Worm (Caenorhabditis elegans) whole organism, dauer: Measurements from ENCODE around the gene Y54G2A.48.

ENCODE experiments used
- unc-62 ChIP-seq: sonication (generic microtip); optimal IDR thresholded peaks from 2 replicates; lab custom pipeline; 2017; ENCODE audit warnings: missing biosample characterization, missing genetic modification reagents, missing genetic modification characterization

Y54G2A.48 gene

DNA sequence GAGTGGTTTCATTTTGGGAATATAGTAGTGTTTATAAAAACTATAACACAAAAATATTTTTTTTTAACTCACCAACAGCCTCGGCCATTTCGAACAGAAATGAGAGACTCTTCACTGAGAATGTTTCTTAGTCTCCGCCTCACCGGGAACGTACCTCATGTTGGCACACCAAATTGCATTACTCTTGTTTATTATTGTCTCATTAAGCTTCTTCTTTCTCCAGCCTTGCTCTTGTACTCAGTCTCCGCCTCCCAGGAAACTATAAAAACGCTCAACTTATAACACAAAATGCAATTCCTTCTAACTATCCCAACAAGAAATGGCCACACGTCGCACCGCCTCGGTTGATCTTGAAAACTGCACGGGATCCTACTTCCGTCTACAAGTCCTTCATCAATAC lies at the start of gene Y54G2A.48, which contains the start of gene pudl-1:
TSS of gene Y54G2A.48 (minus strand) at position 101 of the 400 bp plus-strand sequence.
TSS of gene pudl-1 (plus strand) at position 320 of the 400 bp plus-strand sequence.
- TF ChIP-seq unc-62, result no peak

DNA sequence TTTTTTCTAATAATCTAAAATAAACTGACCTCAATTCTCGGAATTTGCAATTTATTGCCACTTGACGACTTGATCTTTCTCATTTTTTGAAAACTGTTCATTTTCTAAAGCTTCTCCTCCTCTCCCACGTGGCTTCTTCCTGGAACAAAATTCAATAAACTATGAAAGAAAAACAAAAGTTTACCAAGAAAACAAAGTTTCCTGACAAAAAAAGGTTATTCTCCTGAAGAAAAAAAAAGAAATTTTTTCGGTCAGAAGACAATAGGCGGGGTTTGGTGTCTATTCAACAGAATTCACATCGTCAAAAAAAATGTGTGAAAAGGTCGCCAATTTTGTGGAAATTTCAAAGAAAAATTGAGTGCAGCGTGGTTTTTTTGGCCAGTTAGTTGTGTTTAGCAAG lies 32.3 kb upstream of the Y54G2A.48 start, which contains the start of gene Y54G2A.16:
TSS of gene Y54G2A.16 (minus strand) at position 101 of the 400 bp plus-strand sequence.
- TF ChIP-seq unc-62, result no peak

DNA sequence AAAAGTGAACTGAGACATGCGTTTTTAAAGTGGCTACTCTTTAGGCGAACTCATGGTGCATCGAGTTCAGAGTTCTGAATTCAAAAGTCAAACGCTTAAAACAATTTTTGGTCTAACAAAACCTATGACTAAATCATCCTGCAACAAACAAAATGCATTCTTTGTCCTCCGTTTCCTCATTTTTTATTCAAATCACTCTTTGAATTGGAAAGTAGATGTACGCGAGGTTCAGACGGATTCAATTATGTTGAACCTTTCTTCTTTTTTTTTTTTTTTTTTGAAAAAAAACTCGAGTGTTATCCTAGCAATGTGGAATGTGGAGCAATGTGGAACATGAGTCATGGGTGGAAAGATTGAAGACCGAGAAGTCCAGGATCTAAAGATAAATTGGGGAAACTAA lies 26.2 kb upstream of the Y54G2A.48 start:
- TF ChIP-seq unc-62, result no peak

DNA sequence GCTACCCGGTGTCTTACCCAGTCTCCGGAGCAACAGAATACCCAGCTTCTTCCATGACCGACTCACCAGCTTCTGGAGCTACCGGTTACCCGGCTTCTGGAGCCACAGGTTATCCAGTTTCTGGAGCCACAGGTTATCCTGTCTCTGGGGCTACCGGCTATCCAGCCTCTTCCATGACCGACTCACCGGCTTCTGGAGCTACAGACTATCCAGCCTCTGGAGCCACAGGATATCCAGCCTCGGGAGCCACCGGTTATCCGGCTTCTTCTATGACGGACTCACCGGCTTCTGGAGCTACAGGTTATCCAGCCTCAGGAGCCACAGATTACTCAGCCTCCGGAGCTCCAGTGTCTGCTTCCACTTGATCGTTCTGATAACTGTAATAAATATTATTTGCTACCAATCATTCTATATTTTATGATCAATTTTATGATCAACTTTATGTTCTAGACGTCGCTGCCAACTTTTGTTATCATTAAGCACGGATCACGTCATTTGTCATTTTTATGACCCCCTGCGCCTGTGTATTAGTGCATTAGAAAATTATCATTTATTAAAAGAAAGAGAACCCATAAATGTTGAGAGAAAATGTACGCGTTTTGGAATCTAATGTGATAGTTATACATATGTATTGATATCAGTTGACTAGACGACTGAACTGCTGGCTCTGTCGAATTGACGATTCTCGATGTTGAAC lies 22.7 kb upstream of the Y54G2A.48 start:
- no peak for TF ChIP-seq unc-62

DNA sequence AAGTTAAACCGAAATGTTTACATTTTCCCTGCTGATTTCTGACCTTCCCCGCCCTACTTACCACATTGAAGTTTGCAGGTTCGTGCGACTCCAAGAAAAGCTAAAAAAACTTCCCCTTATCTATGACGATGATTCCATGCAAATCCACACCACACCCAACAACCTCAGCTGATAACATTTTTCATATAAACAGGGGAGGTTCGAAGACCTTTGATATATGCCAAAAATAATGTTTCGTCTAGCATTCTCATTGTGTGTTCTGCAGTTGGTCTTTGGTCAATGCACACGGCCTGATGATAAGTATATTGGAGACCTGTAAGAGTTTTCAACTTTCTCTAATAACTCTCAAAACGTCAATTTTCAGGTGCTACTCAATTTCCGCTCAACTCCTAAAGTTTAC lies 21.7 kb upstream of the Y54G2A.48 start:
- TF ChIP-seq unc-62, result no peak

DNA sequence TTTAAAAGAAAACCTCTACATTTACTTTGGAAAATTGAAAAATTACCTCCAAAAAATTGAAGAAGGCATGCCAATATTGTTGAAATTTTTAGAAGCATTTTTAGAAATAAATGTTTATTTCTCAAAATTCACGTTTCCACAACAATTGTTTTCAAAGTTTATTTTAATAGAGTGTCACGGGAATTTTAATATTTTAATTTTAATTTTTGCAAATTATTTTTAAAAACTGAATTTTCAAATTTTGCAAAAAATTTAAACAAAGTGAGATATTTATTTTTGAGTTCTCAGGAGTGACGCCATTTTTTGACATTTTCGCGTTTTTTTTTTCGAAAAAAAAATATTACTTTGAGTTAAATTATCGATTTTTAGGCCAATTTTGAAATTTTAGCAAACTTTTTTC lies 20.7 kb upstream of the Y54G2A.48 start, which contains the start of gene Y54G2A.49:
TSS of gene Y54G2A.49 (minus strand) at position 101 of the 400 bp plus-strand sequence.
- no peak for TF ChIP-seq unc-62

DNA sequence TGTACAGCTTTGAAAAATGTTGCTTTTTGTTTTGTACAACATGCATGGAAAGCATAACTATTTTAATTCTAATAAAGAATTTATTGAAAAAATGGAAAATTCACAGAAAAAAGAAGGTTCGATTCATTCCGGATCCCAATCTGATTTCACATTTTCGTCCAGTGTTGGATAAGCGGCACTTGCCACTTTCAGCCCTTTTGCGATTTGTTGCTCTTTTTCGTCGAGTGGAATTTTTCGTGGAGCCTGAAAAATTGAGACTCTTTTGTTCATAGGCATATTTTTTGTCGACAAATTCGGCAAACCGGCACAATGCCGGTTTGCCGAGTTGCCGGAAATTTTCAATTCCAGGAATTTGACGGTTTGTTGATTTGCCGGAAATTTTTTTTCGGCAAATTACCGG lies 19.1 kb upstream of the Y54G2A.48 start:
- no peak for TF ChIP-seq unc-62

DNA sequence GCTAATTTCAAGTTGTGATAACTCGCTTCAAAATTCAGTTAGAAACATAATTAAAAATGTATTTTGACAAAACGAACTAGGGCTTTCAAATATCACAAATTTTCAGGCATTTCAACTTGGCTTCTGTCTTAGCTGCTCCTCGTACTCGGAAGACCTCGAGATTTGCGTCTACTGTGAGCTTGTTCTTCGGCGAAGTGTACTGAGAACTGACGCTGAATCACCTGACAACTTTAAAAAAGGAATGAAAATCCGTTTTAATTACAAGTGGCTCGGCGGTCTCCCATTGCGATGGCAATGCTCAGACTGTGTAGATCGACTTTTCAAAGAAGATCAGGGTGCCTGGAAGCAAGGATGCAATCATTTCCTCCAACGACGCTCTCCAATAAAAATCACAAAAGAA lies 18.1 kb upstream of the Y54G2A.48 start, which contains the start of gene clec-85:
TSS of gene clec-85 (plus strand) at position 301 of the 400 bp plus-strand sequence.
- no peak for TF ChIP-seq unc-62

DNA sequence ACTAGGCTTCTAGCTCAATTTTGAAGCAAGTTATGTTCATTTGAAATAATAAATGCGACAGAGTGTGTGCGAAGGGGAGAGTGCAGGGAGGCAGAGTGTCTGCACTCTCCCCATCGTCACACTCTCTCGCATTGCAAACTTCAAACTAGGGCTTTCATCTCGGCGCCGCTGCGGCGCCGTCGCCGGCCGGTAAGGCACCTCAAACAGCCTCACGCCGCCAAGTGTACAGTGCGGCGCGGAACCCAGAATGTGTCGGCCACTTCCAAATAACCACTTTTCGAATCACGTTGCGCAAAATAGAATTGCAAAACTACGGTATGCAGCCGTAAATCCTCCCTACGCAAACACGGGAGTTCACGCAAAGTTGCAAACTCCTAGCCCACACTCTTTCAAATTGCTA lies 16.8 kb upstream of the Y54G2A.48 start:
- no peak for TF ChIP-seq unc-62

DNA sequence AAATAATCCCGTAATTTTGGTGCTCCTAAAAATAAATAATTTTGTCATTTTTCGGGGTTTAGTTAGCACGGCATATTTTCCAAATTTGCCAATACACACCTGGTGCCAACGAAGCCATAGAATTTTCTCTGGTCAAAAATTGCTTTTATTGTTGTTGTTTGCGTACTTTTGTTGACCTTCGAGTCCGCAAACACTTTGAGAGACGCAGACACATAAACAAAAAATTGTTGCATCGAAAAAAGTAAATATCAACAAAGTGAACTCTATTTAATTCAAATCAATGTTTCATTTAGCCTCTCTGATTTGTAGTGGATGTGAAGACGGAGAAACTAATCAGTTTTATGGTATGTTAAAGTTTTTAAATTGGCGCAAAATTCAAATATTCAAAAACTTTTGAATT lies 13.8 kb upstream of the Y54G2A.48 start, which contains the start of gene Y54G2A.40:
TSS of gene Y54G2A.40 (plus strand) at position 213 of the 400 bp plus-strand sequence.
- no peak for TF ChIP-seq unc-62

DNA sequence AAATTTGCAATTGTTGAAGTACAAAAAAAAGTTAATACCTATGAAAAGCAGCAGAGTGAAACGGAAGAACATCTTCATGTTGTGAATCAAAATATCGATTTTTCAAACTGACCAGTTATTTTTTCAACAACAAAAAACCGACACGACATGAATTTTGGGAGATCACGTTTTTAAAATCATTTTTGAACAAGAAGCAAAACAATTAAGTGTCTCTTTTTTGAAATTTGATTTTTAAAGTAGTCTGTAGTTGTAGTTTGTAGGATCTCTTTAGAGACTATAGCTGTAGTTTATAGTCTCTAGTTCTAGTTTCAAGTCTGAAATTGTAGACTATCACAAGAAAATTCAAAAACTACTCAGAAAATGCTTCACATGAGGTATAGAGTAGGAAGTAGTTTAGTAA lies 11.4 kb upstream of the Y54G2A.48 start, which contains the start of gene Y54G2A.15:
TSS of gene Y54G2A.15 (minus strand) at position 101 of the 400 bp plus-strand sequence.
- no peak for TF ChIP-seq unc-62

DNA sequence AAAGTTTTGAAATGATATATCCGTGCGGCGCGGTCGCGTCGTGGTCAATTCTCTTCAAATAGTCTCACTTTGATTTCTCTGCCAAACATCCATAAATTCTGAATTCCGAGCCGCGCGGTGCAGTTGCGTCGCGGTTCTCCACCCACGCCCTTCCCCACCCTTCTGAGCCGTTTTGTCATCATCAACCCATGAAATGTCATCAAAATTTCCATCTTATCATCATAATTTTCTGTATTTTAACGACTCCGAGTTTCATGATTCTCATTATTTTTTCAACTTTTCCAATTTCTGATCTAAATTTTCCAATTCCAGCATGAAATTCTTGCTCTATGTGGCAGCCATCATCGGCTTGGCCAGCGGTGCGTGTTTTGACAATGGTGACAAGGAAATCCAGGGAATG lies 9.7 kb upstream of the Y54G2A.48 start, which contains the start of gene clec-84:
TSS of gene clec-84 (plus strand) at position 301 of the 400 bp plus-strand sequence.
- TF ChIP-seq unc-62, result no peak

DNA sequence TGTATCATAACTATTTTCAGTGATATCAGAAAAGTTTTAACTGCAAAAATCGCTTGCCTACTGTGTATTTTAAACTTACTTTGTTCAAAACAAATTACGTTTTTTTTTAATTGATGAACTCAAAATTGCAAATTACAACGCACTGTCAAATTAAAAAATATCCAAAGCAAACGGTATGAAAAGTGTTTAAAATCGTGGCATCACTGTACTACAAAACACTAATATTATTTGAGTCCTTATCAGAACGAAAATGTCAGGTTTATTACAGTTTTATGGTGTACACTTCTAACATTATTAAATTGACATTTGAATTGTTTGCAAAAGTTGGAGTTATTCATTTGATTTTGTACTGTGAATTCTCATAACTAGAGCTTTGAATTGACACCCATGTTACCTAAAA lies 8.8 kb upstream of the Y54G2A.48 start, which contains the start of gene clec-83:
TSS of gene clec-83 (minus strand) at position 213 of the 400 bp plus-strand sequence.
- TF ChIP-seq unc-62, result no peak

DNA sequence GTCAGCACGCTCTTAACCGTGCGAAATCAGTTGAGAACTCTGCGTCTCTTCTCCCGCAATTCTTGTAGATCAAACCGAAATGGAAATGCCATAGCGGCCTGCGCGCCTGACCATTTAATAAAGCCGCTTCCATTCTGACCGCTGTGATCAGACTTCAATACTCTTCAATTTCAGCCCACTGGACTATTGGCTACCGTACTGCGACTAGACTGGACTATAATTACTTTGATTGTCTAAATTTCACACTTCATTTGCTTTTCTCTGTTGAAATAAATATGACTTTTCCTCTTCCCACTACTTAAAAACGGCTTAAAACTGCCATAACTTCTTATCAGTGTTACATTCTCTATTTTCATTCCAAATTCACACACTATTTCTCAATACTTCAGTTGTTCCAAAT lies 5.8 kb upstream of the Y54G2A.48 start, which contains the start of gene Y54G2A.7:
TSS of gene Y54G2A.7 (plus strand) at position 301 of the 400 bp plus-strand sequence.
- TF ChIP-seq unc-62, result no peak

DNA sequence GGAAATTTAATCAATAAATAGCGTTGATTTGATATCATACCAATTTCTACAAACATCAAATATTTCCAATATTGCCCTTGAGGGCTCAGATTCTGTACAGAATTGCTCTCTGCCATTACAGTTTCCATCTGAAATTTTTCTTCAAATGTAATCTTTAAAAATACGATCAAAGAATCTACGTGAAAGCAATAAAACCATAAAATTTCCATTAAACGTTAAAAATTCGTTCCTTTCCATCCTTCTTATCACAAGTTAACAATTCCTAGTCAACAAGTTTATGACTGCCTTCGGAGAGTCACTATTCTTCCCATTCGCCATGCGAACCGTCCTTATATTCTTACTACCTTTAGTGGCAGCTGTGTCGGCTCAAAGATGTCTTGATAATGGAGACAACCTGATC lies 2.9 kb upstream of the Y54G2A.48 start, which contains the start of gene clec-82:
TSS of gene clec-82 (plus strand) at position 301 of the 400 bp plus-strand sequence.
- TF ChIP-seq unc-62, result no peak

DNA sequence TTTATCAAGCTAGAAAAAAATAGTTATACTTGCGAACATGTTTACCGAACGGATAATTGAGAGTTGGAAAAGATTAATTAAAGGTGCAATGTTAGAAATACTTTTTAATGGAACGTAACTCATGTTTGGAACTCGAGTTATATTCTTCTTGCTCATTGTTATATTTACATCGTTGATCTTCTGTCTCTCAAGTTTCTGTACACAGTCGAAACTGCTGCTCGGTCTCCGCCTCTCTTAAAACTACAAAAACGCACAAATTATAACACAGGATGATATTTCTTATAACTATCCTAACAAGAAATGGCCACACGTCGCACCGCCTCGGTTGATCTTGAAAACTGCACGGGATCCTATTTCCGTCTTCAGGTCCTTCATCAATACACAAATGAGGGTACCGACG lies 2.0 kb upstream of the Y54G2A.48 start, which contains the start of gene pudl-2:
TSS of gene pudl-2 (plus strand) at position 301 of the 400 bp plus-strand sequence.
- TF ChIP-seq unc-62, result no peak

DNA sequence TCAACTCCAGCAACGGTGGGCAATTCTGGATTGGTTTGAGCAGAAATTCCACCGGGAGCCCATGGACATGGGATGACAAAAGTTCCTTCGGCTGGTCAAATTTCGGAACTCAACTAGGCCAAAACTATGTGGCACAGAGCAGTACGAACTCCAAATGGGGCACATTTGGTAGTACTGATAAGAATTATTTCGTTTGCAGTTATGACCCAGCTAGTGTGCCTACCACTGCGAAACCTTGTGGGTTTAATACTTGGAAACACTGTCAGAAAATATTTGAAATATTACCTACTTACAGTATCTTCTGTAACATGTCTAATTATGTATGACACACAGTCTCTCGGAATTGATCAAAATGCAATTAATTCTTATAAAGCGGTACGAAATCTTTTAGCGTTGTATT lies 6.2 kb downstream of the Y54G2A.48 start:
- TF ChIP-seq unc-62, result no peak
